Fruit fly (Drosophila melanogaster) whole organism, embryonic: ENCODE data around the gene CG32281.

Experiments used
- Adf1 ChIP-seq: fragments of 200-800 bp; sonication (Bioruptor generic); IDR thresholded peaks from 2 replicates; pipeline ENCODE4 v1.3.6; 2022; ENCODE audit warnings: missing biosample characterization, missing genetic modification characterization
- CG10147 ChIP-seq: fragments of 200-800 bp; sonication (Bioruptor generic); optimal IDR thresholded peaks from 2 replicates; lab custom pipeline; 2019; ENCODE audit warnings: missing biosample characterization, mild to moderate bottlenecking, missing genetic modification characterization, moderate library complexity
- CG11093 ChIP-seq: fragments of 200-800 bp; sonication (Bioruptor generic); IDR thresholded peaks from 3 replicates; pipeline ENCODE4 v1.3.6; 2022; ENCODE audit warnings: missing biosample characterization, missing genetic modification characterization
- CG11247 ChIP-seq: fragments of 200-800 bp; sonication (Bioruptor generic); IDR thresholded peaks from 2 replicates; pipeline ENCODE4 v1.3.6; 2022; ENCODE audit warnings: missing biosample characterization, missing genetic modification characterization
- CG11695 ChIP-seq: fragments of 200-800 bp; sonication (Bioruptor generic); IDR thresholded peaks from 3 replicates; pipeline ENCODE4 v1.3.6; 2022; ENCODE audit warnings: missing biosample characterization, missing genetic modification characterization
- CG13123 ChIP-seq: fragments of 200-800 bp; sonication (Bioruptor generic); optimal IDR thresholded peaks from 2 replicates; lab custom pipeline; 2016; ENCODE audit warnings: missing biosample characterization, missing genetic modification characterization
- CG13287 ChIP-seq: fragments of 200-800 bp; sonication (Bioruptor generic); IDR thresholded peaks from 2 replicates; pipeline ENCODE4 v1.3.6; 2022; ENCODE audit warnings: missing biosample characterization, missing genetic modification characterization; ENCODE audit not compliant: partially characterized antibody
- CG1647 ChIP-seq: fragments of 200-800 bp; sonication (Bioruptor generic); optimal IDR thresholded peaks from 3 replicates; lab custom pipeline; 2016; ENCODE audit warnings: missing biosample characterization, missing genetic modification characterization
- CG16863 ChIP-seq: fragments of 200-800 bp; sonication (Bioruptor generic); optimal IDR thresholded peaks from 3 replicates; lab custom pipeline; 2016; ENCODE audit warnings: missing biosample characterization, missing genetic modification characterization
- CG17912 ChIP-seq: fragments of 200-800 bp; sonication (Bioruptor generic); optimal IDR thresholded peaks from 2 replicates; lab custom pipeline; 2018; ENCODE audit warnings: missing biosample characterization, mild to moderate bottlenecking, missing genetic modification characterization
- CG18011 ChIP-seq: fragments of 200-800 bp; sonication (Bioruptor generic); optimal IDR thresholded peaks from 2 replicates; lab custom pipeline; 2017; ENCODE audit warnings: missing biosample characterization, missing genetic modification characterization, mild to moderate bottlenecking, moderate library complexity, missing genotype
- CG18476 ChIP-seq: fragments of 200-800 bp; sonication (Bioruptor generic); optimal IDR thresholded peaks from 2 replicates; lab custom pipeline; 2016; ENCODE audit warnings: missing biosample characterization, mild to moderate bottlenecking, missing genetic modification characterization
- CG18764 ChIP-seq: fragments of 200-800 bp; sonication (Bioruptor generic); optimal IDR thresholded peaks from 3 replicates; lab custom pipeline; 2016; ENCODE audit warnings: missing biosample characterization, missing genetic modification characterization
- CG30431 ChIP-seq: fragments of 200-800 bp; sonication (Bioruptor generic); optimal IDR thresholded peaks from 2 replicates; lab custom pipeline; 2017; ENCODE audit warnings: missing biosample characterization, missing genetic modification characterization
- CG3847 ChIP-seq: fragments of 200-800 bp; sonication (Bioruptor generic); IDR thresholded peaks from 2 replicates; pipeline ENCODE4 v1.3.6; 2022; ENCODE audit warnings: missing biosample characterization, missing genetic modification characterization
- CG6254 ChIP-seq: fragments of 200-800 bp; sonication (Bioruptor generic); optimal IDR thresholded peaks from 3 replicates; lab custom pipeline; 2017; ENCODE audit warnings: mild to moderate bottlenecking, missing biosample characterization, missing genetic modification reagents, missing genetic modification characterization
- CG6689 ChIP-seq: fragments of 200-800 bp; sonication (Bioruptor generic); IDR thresholded peaks from 2 replicates; pipeline ENCODE4 v1.3.6; 2022; ENCODE audit warnings: missing biosample characterization, missing genetic modification characterization
- CG7786 ChIP-seq: fragments of 200-800 bp; sonication (Bioruptor generic); optimal IDR thresholded peaks from 2 replicates; lab custom pipeline; 2016; ENCODE audit warnings: missing biosample characterization, missing genetic modification characterization
- CG9215 ChIP-seq: fragments of 200-800 bp; sonication (Bioruptor generic); IDR thresholded peaks from 2 replicates; pipeline ENCODE4 v1.3.6; 2022; ENCODE audit warnings: missing biosample characterization, missing genetic modification characterization
- CG9817 ChIP-seq: fragments of 200-800 bp; sonication (Bioruptor generic); optimal IDR thresholded peaks from 2 replicates; lab custom pipeline; 2018; ENCODE audit warnings: missing biosample characterization, mild to moderate bottlenecking, missing genetic modification characterization, moderate library complexity
- D19B ChIP-seq: fragments of 200-800 bp; sonication (Bioruptor generic); optimal IDR thresholded peaks from 2 replicates; lab custom pipeline; 2017; ENCODE audit warnings: missing biosample characterization, mild to moderate bottlenecking, missing genetic modification characterization
- Deaf1 ChIP-seq: fragments of 200-800 bp; optimal IDR thresholded peaks from 3 replicates; lab custom pipeline; 2019; ENCODE audit warnings: missing biosample characterization, mild to moderate bottlenecking, missing genetic modification characterization, moderate library complexity
- Dip2 ChIP-seq: fragments of 200-800 bp; sonication (Bioruptor generic); IDR thresholded peaks from 2 replicates; pipeline ENCODE4 v1.3.6; 2022; ENCODE audit warnings: missing biosample characterization, missing genetic modification characterization
- ERR ChIP-seq: fragments of 200-800 bp; sonication (Bioruptor generic); optimal IDR thresholded peaks from 2 replicates; lab custom pipeline; 2016; ENCODE audit warnings: missing biosample characterization, missing genetic modification characterization
- HLHmδ ChIP-seq: fragments of 200-800 bp; sonication (Bioruptor generic); optimal IDR thresholded peaks from 2 replicates; lab custom pipeline; 2018; ENCODE audit warnings: missing biosample characterization, mild to moderate bottlenecking, missing genetic modification characterization, moderate library complexity
- Hr3 ChIP-seq: fragments of 200-800 bp; sonication (Bioruptor generic); optimal IDR thresholded peaks from 3 replicates; lab custom pipeline; 2016; ENCODE audit warnings: missing biosample characterization, missing genetic modification characterization
- Pdp1 ChIP-seq, 2 experiments: fragments of 200-800 bp; sonication (Bioruptor generic); optimal IDR thresholded peaks; 3 replicates each; lab custom pipeline; 2016; ENCODE audit warnings: missing biosample characterization in 2 of 2, missing genetic modification characterization in 2 of 2, mild to moderate bottlenecking in 1 of 2, moderate library complexity in 1 of 2
- bbx ChIP-seq: fragments of 200-800 bp; sonication (Bioruptor generic); IDR thresholded peaks from 2 replicates; pipeline ENCODE4 v1.3.6; 2022; ENCODE audit warnings: missing biosample characterization, missing genetic modification characterization; ENCODE audit not compliant: partially characterized antibody
- bcd ChIP-seq: fragments of 200-800 bp; sonication (Bioruptor generic); optimal IDR thresholded peaks from 2 replicates; lab custom pipeline; 2017; ENCODE audit warnings: missing biosample characterization, mild to moderate bottlenecking, missing genetic modification characterization
- chif ChIP-seq, 2 experiments: fragments of 200-800 bp; sonication (Bioruptor generic); optimal IDR thresholded peaks; 3 replicates each; lab custom pipeline; 2016; ENCODE audit warnings: missing biosample characterization in 2 of 2, missing genetic modification characterization in 2 of 2
- crc ChIP-seq: fragments of 200-800 bp; sonication (Bioruptor generic); optimal IDR thresholded peaks from 2 replicates; lab custom pipeline; 2016; ENCODE audit warnings: missing biosample characterization, missing genetic modification characterization
- disco-r ChIP-seq: fragments of 200-800 bp; sonication (Bioruptor generic); optimal IDR thresholded peaks from 2 replicates; lab custom pipeline; 2016; ENCODE audit warnings: missing biosample characterization, missing genetic modification characterization
- gsb-n ChIP-seq: fragments of 200-800 bp; sonication (Bioruptor generic); optimal IDR thresholded peaks from 3 replicates; lab custom pipeline; 2018; ENCODE audit warnings: missing biosample characterization, mild to moderate bottlenecking, missing genetic modification characterization
- h ChIP-seq: fragments of >200 bp; optimal IDR thresholded peaks from 2 replicates; lab custom pipeline; 2017
- ind ChIP-seq: fragments of 200-800 bp; sonication (Bioruptor generic); optimal IDR thresholded peaks from 3 replicates; lab custom pipeline; 2016; ENCODE audit warnings: missing biosample characterization, missing genetic modification characterization
- inv ChIP-seq: fragments of 200-800 bp; sonication (Bioruptor generic); IDR thresholded peaks from 2 replicates; pipeline ENCODE4 v1.3.6; 2022; ENCODE audit warnings: missing biosample characterization, missing genetic modification characterization; ENCODE audit not compliant: partially characterized antibody
- mirr ChIP-seq: fragments of 200-800 bp; sonication (Bioruptor generic); optimal IDR thresholded peaks from 3 replicates; lab custom pipeline; 2018; ENCODE audit warnings: missing biosample characterization, mild to moderate bottlenecking, missing genetic modification characterization
- peb ChIP-seq: fragments of 200-800 bp; sonication (Bioruptor generic); IDR thresholded peaks from 2 replicates; pipeline ENCODE4 v1.3.6; 2022; ENCODE audit warnings: missing biosample characterization, missing genetic modification characterization
- pho ChIP-seq: fragments of 200-800 bp; sonication (Bioruptor generic); optimal IDR thresholded peaks from 2 replicates; lab custom pipeline; 2016; ENCODE audit warnings: missing biosample characterization, missing genetic modification characterization
- ranshi ChIP-seq: fragments of 200-800 bp; sonication (Bioruptor generic); IDR thresholded peaks from 2 replicates; pipeline ENCODE4 v1.3.6; 2022; ENCODE audit warnings: missing biosample characterization, missing genetic modification characterization
- repo ChIP-seq: fragments of 200-800 bp; sonication (Bioruptor generic); optimal IDR thresholded peaks from 2 replicates; lab custom pipeline; 2016; ENCODE audit warnings: missing biosample characterization, missing genetic modification characterization
- sr ChIP-seq: fragments of 200-800 bp; sonication (Bioruptor generic); IDR thresholded peaks from 3 replicates; pipeline ENCODE4 v1.3.6; 2022; ENCODE audit warnings: missing biosample characterization, missing genetic modification characterization
- trem ChIP-seq: fragments of 200-800 bp; optimal IDR thresholded peaks from 3 replicates; lab custom pipeline; 2019; ENCODE audit warnings: missing biosample characterization, mild to moderate bottlenecking, missing genetic modification characterization, moderate library complexity
- tup ChIP-seq: fragments of 200-800 bp; sonication (Bioruptor generic); optimal IDR thresholded peaks from 2 replicates; lab custom pipeline; 2016; ENCODE audit warnings: missing biosample characterization, mild to moderate bottlenecking, missing genetic modification characterization, moderate library complexity
- unpg ChIP-seq: fragments of 200-800 bp; sonication (Bioruptor generic); optimal IDR thresholded peaks from 3 replicates; lab custom pipeline; 2018; ENCODE audit warnings: missing biosample characterization, mild to moderate bottlenecking, missing genetic modification characterization, moderate library complexity
- yki ChIP-seq: fragments of >200 bp; optimal IDR thresholded peaks from 3 replicates; lab custom pipeline; 2018

CG32281 gene

dm6 chr3L:3148125-3149059 is 20.8 kb upstream of the CG32281 start, which contains the start of the genes Usp5 and BtbVII (continued):
- TF ChIP-seq CG6254 (no peak), tup (GFP tag; lab: Kevin White, UChicago) (peak; percentile 49)

- TF ChIP-seq mirr (GFP tag; lab: Kevin White, UChicago), result peak; percentile 65
- TF ChIP-seq CG17912 (GFP tag; lab: Kevin White, UChicago), result peak; percentile 23
- no peak for TF ChIP-seq CG11247 (GFP tag; lab: Robert Waterston, UW)
- TF ChIP-seq Dip2, result no peak
- TF ChIP-seq pho (GFP tag; lab: Kevin White, UChicago), result no peak
- no peak for TF ChIP-seq gsb-n (tag; lab: Kevin White, UChicago)
- no peak for TF ChIP-seq chif (GFP tag; optimal IDR thresholded peaks at IDR 0.05; lab: Kevin White, UChicago)
- no peak for TF ChIP-seq CG16863
- TF ChIP-seq yki (lab: Kevin White, UChicago), result no peak
- TF ChIP-seq CG18476 (GFP tag; lab: Kevin White, UChicago), result no peak
- no peak for TF ChIP-seq HLHmδ
- no peak for TF ChIP-seq CG9817 (tag; lab: Kevin White, UChicago)
- no peak for TF ChIP-seq CG11695
- no peak for TF ChIP-seq CG18011
- no peak for TF ChIP-seq repo
- no peak for TF ChIP-seq CG1647
- TF ChIP-seq disco-r (GFP tag; lab: Kevin White, UChicago), result no peak
- no peak for TF ChIP-seq unpg (GFP tag; lab: Kevin White, UChicago)
- TF ChIP-seq CG13123 (GFP tag; lab: Kevin White, UChicago), result no peak
- TF ChIP-seq CG11093, result no peak
- TF ChIP-seq Pdp1 (GFP tag; optimal IDR thresholded peaks at IDR 0.05; lab: Kevin White, UChicago), result peak in 1 of 2 experiments; percentile 100
- no peak for TF ChIP-seq Hr3 (GFP tag; lab: Kevin White, UChicago)
- TF ChIP-seq peb (GFP tag; lab: Robert Waterston, UW), result no peak
- no peak for TF ChIP-seq ERR (GFP tag; lab: Kevin White, UChicago)
- no peak for TF ChIP-seq CG7786 (GFP tag; lab: Kevin White, UChicago)
- no peak for TF ChIP-seq inv (GFP tag; lab: Robert Waterston, UW)
- TF ChIP-seq ranshi (GFP tag; lab: Robert Waterston, UW), result peak; percentile 23; the same call in 1 of the 2 replicates
- peak; percentile 93 for TF ChIP-seq Deaf1 (tag; lab: Kevin White, UChicago)
- TF ChIP-seq sr (GFP tag; lab: Robert Waterston, UW), result peak; percentile 86
- no peak for TF ChIP-seq CG18764 (GFP tag; lab: Kevin White, UChicago)
- TF ChIP-seq bcd (GFP tag; lab: Kevin White, UChicago), result no peak
- peak; percentile 24; the same call in 1 of the 2 replicates for TF ChIP-seq bbx
- peak; percentile 84 for TF ChIP-seq Adf1 (GFP tag; lab: Robert Waterston, UW)
- no peak for TF ChIP-seq trem
- no peak for TF ChIP-seq D19B (GFP tag; lab: Kevin White, UChicago)
- TF ChIP-seq CG3847 (GFP tag; lab: Robert Waterston, UW), result 0 out of 2 replicates have a peak, but pooled peaks have one; percentile 6
- TF ChIP-seq CG13287 (GFP tag; lab: Robert Waterston, UW), result peak; percentile 46; the same call in 1 of the 2 replicates
- no peak for TF ChIP-seq CG9215 (GFP tag; lab: Robert Waterston, UW)
- TF ChIP-seq ind (GFP tag; lab: Kevin White, UChicago), result no peak
- no peak for TF ChIP-seq crc (GFP tag; lab: Kevin White, UChicago)
- no peak for TF ChIP-seq CG30431 (GFP tag; lab: Kevin White, UChicago)
- no peak for TF ChIP-seq CG6689
- peak; percentile 19 for TF ChIP-seq CG10147 (GFP tag; lab: Kevin White, UChicago)
- TF ChIP-seq h (lab: Kevin White, UChicago), result no peak
Observed at dm6 chr3L:3149060-3149872, 19.9 kb upstream of the CG32281 start.
